Fruit fly (Drosophila melanogaster): ENCODE measurements around the gene CG2116.

Gene CG2116

dm6 chrX:8131693-8132313, 2.2 kb downstream of the CG2116 start, which contains the start of gene CG10958 (continued):
- TF ChIP-seq Opbp (GFP tag; IDR thresholded peaks at IDR 0.05; ENCODE audit: partially characterized antibody) (no peak), fd3F (GFP tag; optimal IDR thresholded peaks at IDR 0.05) (peak; percentile 50), aop (GFP tag; IDR thresholded peaks at IDR 0.05) (no peak), otp (GFP tag; IDR thresholded peaks at IDR 0.05) (no peak), Dbx (GFP tag; IDR thresholded peaks at IDR 0.05) (peak; percentile 60; the same call in 1 of the 3 replicates), tgo (GFP tag; IDR thresholded peaks at IDR 0.05) (peak; percentile 64), klu (GFP tag; IDR thresholded peaks at IDR 0.05) (no peak), CG11398 (GFP tag; optimal IDR thresholded peaks at IDR 0.05) (no peak), HLH3B (GFP tag; IDR thresholded peaks at IDR 0.05) (0 out of 2 replicates have a peak, but pooled peaks have one; percentile 22), gcm (GFP tag; optimal IDR thresholded peaks at IDR 0.05) (peak; percentile 39), CG32767 (GFP tag; IDR thresholded peaks at IDR 0.05) (no peak), CG10959 (GFP tag; IDR thresholded peaks at IDR 0.05) (no peak), CG4854 (GFP tag; optimal IDR thresholded peaks at IDR 0.05) (peak; percentile 8), chif (GFP tag; optimal IDR thresholded peaks at IDR 0.05) (peak in 1 of 2 experiments; percentile 13), bab2 (GFP tag; optimal IDR thresholded peaks at IDR 0.05) (no peak), CG43689 (GFP tag; IDR thresholded peaks at IDR 0.05) (no peak), CG42726 (GFP tag; IDR thresholded peaks at IDR 0.05; ENCODE audit: partially characterized antibody) (no peak), wor (GFP tag; IDR thresholded peaks at IDR 0.05) (0 out of 2 replicates have a peak, but pooled peaks have one; percentile 28), CG10654 (GFP tag; optimal IDR thresholded peaks at IDR 0.05) (peak; percentile 54), danr (GFP tag; IDR thresholded peaks at IDR 0.05) (no peak), trem (tag; optimal IDR thresholded peaks at IDR 0.05) (peak; percentile 57), CG6254 (GFP tag; optimal IDR thresholded peaks at IDR 0.05) (no peak), gfzf (GFP tag; optimal IDR thresholded peaks at IDR 0.05) (no peak), Eip74EF (GFP tag; optimal IDR thresholded peaks at IDR 0.05) (peak in 1 of 2 experiments; percentile 27), her (GFP tag; optimal IDR thresholded peaks at IDR 0.05) (no peak), Optix (GFP tag; IDR thresholded peaks at IDR 0.05) (no peak), Doc2 (GFP tag; IDR thresholded peaks at IDR 0.05) (no peak), CG1024 (GFP tag; IDR thresholded peaks at IDR 0.05) (no peak), Mad (GFP tag; optimal IDR thresholded peaks at IDR 0.05) (peak; percentile 43), run (tag; optimal IDR thresholded peaks at IDR 0.05) (peak; percentile 1), phol (tag; optimal IDR thresholded peaks at IDR 0.05) (peak; percentile 47), CG6175 (GFP tag; IDR thresholded peaks at IDR 0.05) (no peak), CG10147 (GFP tag; optimal IDR thresholded peaks at IDR 0.05) (peak; percentile 11), exex (tag; optimal IDR thresholded peaks at IDR 0.05) (peak; percentile 30), emc (GFP tag; optimal IDR thresholded peaks at IDR 0.05) (no peak), p53 (GFP tag; optimal IDR thresholded peaks at IDR 0.05) (no peak), B-H1 (GFP tag; IDR thresholded peaks at IDR 0.05) (peak; percentile 30; the same call in 1 of the 3 replicates), CG14050 (GFP tag; IDR thresholded peaks at IDR 0.05) (0 out of 3 replicates have a peak, but pooled peaks have one; percentile 13), nau (GFP tag; optimal IDR thresholded peaks at IDR 0.05) (no peak), CG14014 (GFP tag; IDR thresholded peaks at IDR 0.05) (no peak; the same call in 1 of the 2 replicates), peb (GFP tag; IDR thresholded peaks at IDR 0.05) (no peak), vvl (GFP tag; IDR thresholded peaks at IDR 0.05) (peak; percentile 64; the same call in 1 of the 2 replicates), psq (GFP tag; optimal IDR thresholded peaks at IDR 0.05) (peak; percentile 1), HmgD (GFP tag; optimal IDR thresholded peaks at IDR 0.05) (no peak), odd (GFP tag; optimal IDR thresholded peaks at IDR 0.05) (peak; percentile 14), eyg (GFP tag; optimal IDR thresholded peaks at IDR 0.05) (no peak), CG7556 (GFP tag; optimal IDR thresholded peaks at IDR 0.05) (peak; percentile 64), CG14965 (GFP tag; optimal IDR thresholded peaks at IDR 0.05; ENCODE audit: borderline replicate concordance) (no peak), eve (GFP tag; optimal IDR thresholded peaks at IDR 0.05) (no peak), Hr51 (GFP tag; optimal IDR thresholded peaks at IDR 0.05) (peak in 1 of 2 experiments; percentile 60)
